Fruit fly (Drosophila melanogaster): ENCODE data around the gene GluRIA.

DNA sequence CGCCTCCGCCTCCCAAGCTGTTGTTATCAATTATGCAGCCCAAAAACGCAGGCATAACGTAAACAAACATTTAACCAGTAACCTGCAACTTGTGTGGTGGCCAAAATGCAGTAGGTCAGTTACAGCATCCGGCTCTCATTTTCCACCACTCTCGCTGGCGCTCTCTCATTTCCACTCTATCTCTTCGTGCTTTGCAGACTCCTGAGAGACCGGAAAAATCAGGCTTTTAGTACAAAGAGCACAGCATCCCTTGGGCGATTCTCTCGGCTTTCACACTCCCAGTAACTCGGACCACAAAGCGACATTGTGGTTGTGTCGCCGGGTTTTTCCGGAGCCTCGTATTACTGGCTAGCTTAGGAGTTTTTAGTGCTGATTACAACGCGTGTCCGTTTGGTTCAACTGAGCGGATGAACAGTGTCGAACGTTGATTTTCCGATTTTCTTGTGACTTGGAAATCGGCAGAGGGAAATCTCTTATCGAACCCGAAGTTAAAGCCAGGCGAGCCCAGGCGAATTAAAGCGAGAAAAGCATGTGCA lies at the start of gene GluRIA:
- TF ChIP-seq insv (optimal IDR thresholded peaks at IDR 0.05) (no peak), psq (optimal IDR thresholded peaks at IDR 0.05) (no peak), Sin3A (optimal IDR thresholded peaks at IDR 0.05) (no peak), ttk (optimal IDR thresholded peaks at IDR 0.05) (no peak), h (optimal IDR thresholded peaks at IDR 0.05) (no peak), Myc (optimal IDR thresholded peaks at IDR 0.05) (no peak)

Data from Kc167 (cell line).